Worm (Caenorhabditis elegans): Measurements from ENCODE around the gene M01H9.5.

M01H9.5 gene

ce11 chrIV:4469770-4470709 is 4.8 kb downstream of the M01H9.5 start (continued):
- no peak for TF ChIP-seq jun-1 (tag; optimal IDR thresholded peaks at IDR 0.05)
- no peak for TF ChIP-seq fkh-4 (tag; optimal IDR thresholded peaks at IDR 0.05; ENCODE audit: borderline replicate concordance)
- peak; percentile 85 for TF ChIP-seq fkh-10 (GFP tag; optimal IDR thresholded peaks at IDR 0.05)
- TF ChIP-seq ztf-11 (tag; optimal IDR thresholded peaks at IDR 0.05), result no peak
- TF ChIP-seq unc-130 (tag; optimal IDR thresholded peaks at IDR 0.05), result no peak
- no peak for TF ChIP-seq fos-1 (tag; optimal IDR thresholded peaks at IDR 0.05)
- TF ChIP-seq mab-9 (GFP tag; IDR thresholded peaks at IDR 0.05), result no peak
- TF ChIP-seq lir-3 (tag; optimal IDR thresholded peaks at IDR 0.05; ENCODE audit: poor library complexity), result peak; percentile 31
- peak; percentile 69 for TF ChIP-seq unc-86 (tag; optimal IDR thresholded peaks at IDR 0.05)
- peak; percentile 44 for TF ChIP-seq nhr-90 (tag; optimal IDR thresholded peaks at IDR 0.05; ENCODE audit: poor library complexity)
- TF ChIP-seq C34B4.2 (tag; optimal IDR thresholded peaks at IDR 0.05), result no peak
- no peak for TF ChIP-seq efl-3 (GFP tag; optimal IDR thresholded peaks at IDR 0.05)
- no peak for TF ChIP-seq unc-62 (GFP tag; optimal IDR thresholded peaks at IDR 0.05)
- TF ChIP-seq ceh-90 (tag; optimal IDR thresholded peaks at IDR 0.05), result no peak
- TF ChIP-seq zag-1 (tag; optimal IDR thresholded peaks at IDR 0.05), result no peak
- TF ChIP-seq nhr-20 (tag; optimal IDR thresholded peaks at IDR 0.05), result peak; percentile 72
- TF ChIP-seq isw-1 (GFP tag; IDR thresholded peaks at IDR 0.05), result peak; percentile 41
- peak; percentile 94 for TF ChIP-seq lin-14 (GFP tag; optimal IDR thresholded peaks at IDR 0.05)
- TF ChIP-seq ceh-8 (GFP tag; optimal IDR thresholded peaks at IDR 0.05), result no peak
- peak; percentile 28 for TF ChIP-seq irx-1 (tag; optimal IDR thresholded peaks at IDR 0.05)
- TF ChIP-seq rnt-1 (tag; optimal IDR thresholded peaks at IDR 0.05), result peak; percentile 61
- TF ChIP-seq ets-5 (GFP tag; IDR thresholded peaks at IDR 0.05), result no peak
- peak; percentile 30 for TF ChIP-seq xbp-1 (tag; optimal IDR thresholded peaks at IDR 0.05)
- TF ChIP-seq efl-1 (optimal IDR thresholded peaks at IDR 0.05), result peak; percentile 27 to 46
- TF ChIP-seq efl-1 (GFP tag; optimal IDR thresholded peaks at IDR 0.05 in 1 of 2), result peak; percentile 40 to 92
- peak; percentile 59 for TF ChIP-seq elt-2 (tag; optimal IDR thresholded peaks at IDR 0.05)
- TF ChIP-seq ama-1 (optimal IDR thresholded peaks at IDR 0.05), result peak; percentile 56
- TF ChIP-seq C04F5.9 (tag; optimal IDR thresholded peaks at IDR 0.05), result no peak
- peak; percentile 65 for TF ChIP-seq egl-13 (tag; optimal IDR thresholded peaks at IDR 0.05)
- TF ChIP-seq lin-35 (GFP tag; optimal IDR thresholded peaks at IDR 0.05), result peak; percentile 70 to 72
- no peak for TF ChIP-seq ces-1 (GFP tag; optimal IDR thresholded peaks at IDR 0.05)
- no peak for TF ChIP-seq Y116A8C.19 (tag; optimal IDR thresholded peaks at IDR 0.05; ENCODE audit: borderline replicate concordance)
- peak; percentile 3 for TF ChIP-seq mef-2 (tag; optimal IDR thresholded peaks at IDR 0.05)
- TF ChIP-seq dsc-1 (tag; optimal IDR thresholded peaks at IDR 0.05), result no peak
- peak; percentile 79 for TF ChIP-seq nhr-19 (GFP tag; conservative IDR thresholded peaks at IDR 0.05)
- TF ChIP-seq ceh-88 (GFP tag; IDR thresholded peaks at IDR 0.05), result peak; percentile 80
- TF ChIP-seq snpc-4 (tag; optimal IDR thresholded peaks at IDR 0.05), result peak; percentile 31
- TF ChIP-seq tbx-2 (tag; optimal IDR thresholded peaks at IDR 0.05), result peak; percentile 63
- no peak for TF ChIP-seq sptf-1 (tag; optimal IDR thresholded peaks at IDR 0.05)
- no peak for TF ChIP-seq blmp-1 (tag; optimal IDR thresholded peaks at IDR 0.05)
- TF ChIP-seq sup-37 (GFP tag; optimal IDR thresholded peaks at IDR 0.05), result no peak
- peak; percentile 55 for TF ChIP-seq ztf-4 (tag; optimal IDR thresholded peaks at IDR 0.05)
- TF ChIP-seq zip-4 (GFP tag; optimal IDR thresholded peaks at IDR 0.05), result peak; percentile 36
- TF ChIP-seq pag-3 (tag; optimal IDR thresholded peaks at IDR 0.05; ENCODE audit: borderline replicate concordance, insufficient read depth), result no peak
- no peak for TF ChIP-seq elt-3 (tag; optimal IDR thresholded peaks at IDR 0.05)

Data from whole organism, L1 larva.